Fruit fly (Drosophila melanogaster) whole organism, embryonic: ENCODE data around the gene CG13893.
A peak's percentile ranks its signal among the peaks of the same experiment; 100 is the strongest.

Source experiments
- CG10209 ChIP-seq: fragments of 200-800 bp; sonication (Bioruptor generic); optimal IDR thresholded peaks from 3 replicates; lab custom pipeline; 2017; ENCODE audit warnings: missing biosample characterization, mild to moderate bottlenecking, missing genetic modification characterization, missing genetic modification reagents
- CG10267 ChIP-seq: fragments of 200-800 bp; sonication (Bioruptor generic); optimal IDR thresholded peaks from 2 replicates; lab custom pipeline; 2018; ENCODE audit warnings: missing biosample characterization, mild to moderate bottlenecking, missing genetic modification characterization, moderate library complexity
- CG10274 ChIP-seq: fragments of 200-800 bp; sonication (Bioruptor generic); optimal IDR thresholded peaks from 3 replicates; lab custom pipeline; 2017; ENCODE audit warnings: missing biosample characterization, mild to moderate bottlenecking, missing genetic modification characterization
- CG10543 ChIP-seq: fragments of 200-800 bp; sonication (Bioruptor generic); optimal IDR thresholded peaks from 3 replicates; lab custom pipeline; 2017; ENCODE audit warnings: missing biosample characterization, mild to moderate bottlenecking, missing genetic modification characterization, moderate library complexity
- CG10979 ChIP-seq: fragments of 200-800 bp; sonication (Bioruptor generic); optimal IDR thresholded peaks from 2 replicates; lab custom pipeline; 2018; ENCODE audit warnings: missing biosample characterization, mild to moderate bottlenecking, missing genetic modification characterization, moderate library complexity
- CG13775 ChIP-seq: fragments of 200-800 bp; sonication (Bioruptor generic); optimal IDR thresholded peaks from 3 replicates; lab custom pipeline; 2017; ENCODE audit warnings: missing biosample characterization, mild to moderate bottlenecking, missing genetic modification characterization
- CG13894 ChIP-seq: fragments of 200-800 bp; sonication (Bioruptor generic); optimal IDR thresholded peaks from 3 replicates; lab custom pipeline; 2018; ENCODE audit warnings: missing biosample characterization, mild to moderate bottlenecking, missing genetic modification characterization, moderate library complexity
- CG14014 ChIP-seq: fragments of 200-800 bp; sonication (Bioruptor generic); IDR thresholded peaks from 2 replicates; pipeline ENCODE4 v1.3.6; 2022; ENCODE audit warnings: missing biosample characterization, missing genetic modification characterization
- CG14050 ChIP-seq: fragments of 200-800 bp; sonication (Bioruptor generic); IDR thresholded peaks from 3 replicates; pipeline ENCODE4 v1.3.6; 2022; ENCODE audit warnings: missing biosample characterization, missing genetic modification characterization
- CG14441 ChIP-seq: fragments of 200-800 bp; sonication (Bioruptor generic); IDR thresholded peaks from 2 replicates; pipeline ENCODE4 v1.3.6; 2022; ENCODE audit warnings: missing biosample characterization, missing genetic modification characterization
- CG14710 ChIP-seq: fragments of 200-800 bp; sonication (Bioruptor generic); optimal IDR thresholded peaks from 3 replicates; lab custom pipeline; 2019; ENCODE audit warnings: missing biosample characterization, mild to moderate bottlenecking, missing genetic modification characterization, moderate library complexity
- CG15269 ChIP-seq: fragments of 200-800 bp; sonication (Bioruptor generic); optimal IDR thresholded peaks from 2 replicates; lab custom pipeline; 2018; ENCODE audit warnings: missing biosample characterization, mild to moderate bottlenecking, missing genetic modification characterization, moderate library complexity
- CG17612 ChIP-seq: fragments of 200-800 bp; sonication (Bioruptor generic); IDR thresholded peaks from 2 replicates; pipeline ENCODE4 v1.3.6; 2022; ENCODE audit warnings: missing biosample characterization, missing genetic modification characterization
- CG1792 ChIP-seq: fragments of 200-800 bp; sonication (Bioruptor generic); optimal IDR thresholded peaks from 2 replicates; lab custom pipeline; 2016; ENCODE audit warnings: missing biosample characterization, missing genetic modification characterization
- CG2116 ChIP-seq: fragments of 200-800 bp; sonication (Bioruptor generic); optimal IDR thresholded peaks from 3 replicates; lab custom pipeline; 2018; ENCODE audit warnings: missing biosample characterization, mild to moderate bottlenecking, missing genetic modification characterization
- CG31388 ChIP-seq: fragments of 200-800 bp; sonication (Bioruptor generic); optimal IDR thresholded peaks from 2 replicates; lab custom pipeline; 2016; ENCODE audit warnings: missing biosample characterization, missing genetic modification characterization
- CG3163 ChIP-seq: fragments of 200-800 bp; sonication (Bioruptor generic); optimal IDR thresholded peaks from 3 replicates; lab custom pipeline; 2016; ENCODE audit warnings: missing biosample characterization, missing genetic modification characterization
- CG3407 ChIP-seq: fragments of 200-800 bp; sonication (Bioruptor generic); optimal IDR thresholded peaks from 2 replicates; lab custom pipeline; 2018; ENCODE audit warnings: missing biosample characterization, mild to moderate bottlenecking, missing genetic modification characterization
- CG3847 ChIP-seq: fragments of 200-800 bp; sonication (Bioruptor generic); IDR thresholded peaks from 2 replicates; pipeline ENCODE4 v1.3.6; 2022; ENCODE audit warnings: missing biosample characterization, missing genetic modification characterization
- CG4730 ChIP-seq: fragments of 200-800 bp; sonication (Bioruptor generic); IDR thresholded peaks from 2 replicates; pipeline ENCODE4 v1.3.6; 2022; ENCODE audit warnings: missing biosample characterization, missing genetic modification characterization
- CG6654 ChIP-seq: fragments of 200-800 bp; sonication (Bioruptor generic); optimal IDR thresholded peaks from 2 replicates; lab custom pipeline; 2017; ENCODE audit warnings: missing biosample characterization, mild to moderate bottlenecking, missing genetic modification characterization
- CG6854 ChIP-seq: fragments of 200-800 bp; sonication (Bioruptor generic); optimal IDR thresholded peaks from 3 replicates; lab custom pipeline; 2017; ENCODE audit warnings: missing biosample characterization, mild to moderate bottlenecking, missing genetic modification characterization
- CG7271 ChIP-seq: fragments of 200-800 bp; sonication (Bioruptor generic); optimal IDR thresholded peaks from 2 replicates; lab custom pipeline; 2018; ENCODE audit warnings: missing biosample characterization, mild to moderate bottlenecking, missing genetic modification characterization, moderate library complexity
- CG8089 ChIP-seq: fragments of 200-800 bp; sonication (Bioruptor generic); optimal IDR thresholded peaks from 3 replicates; lab custom pipeline; 2016; ENCODE audit warnings: missing biosample characterization, missing genetic modification characterization
- CG8359 ChIP-seq: fragments of 200-800 bp; sonication (Bioruptor generic); optimal IDR thresholded peaks from 2 replicates; lab custom pipeline; 2017; ENCODE audit warnings: missing biosample characterization, mild to moderate bottlenecking, missing genetic modification characterization, borderline replicate concordance
- CG9609 ChIP-seq: fragments of 200-800 bp; sonication (Bioruptor generic); optimal IDR thresholded peaks from 3 replicates; lab custom pipeline; 2016; ENCODE audit warnings: missing biosample characterization, missing genetic modification characterization
- CG9797 ChIP-seq: fragments of 200-800 bp; sonication (Bioruptor generic); optimal IDR thresholded peaks from 3 replicates; lab custom pipeline; 2018; ENCODE audit warnings: missing biosample characterization, mild to moderate bottlenecking, missing genetic modification characterization
- CG9817 ChIP-seq: fragments of 200-800 bp; sonication (Bioruptor generic); optimal IDR thresholded peaks from 2 replicates; lab custom pipeline; 2018; ENCODE audit warnings: missing biosample characterization, mild to moderate bottlenecking, missing genetic modification characterization, moderate library complexity
- CrebB ChIP-seq: fragments of 200-800 bp; sonication (Bioruptor generic); optimal IDR thresholded peaks from 3 replicates; lab custom pipeline; 2018; ENCODE audit warnings: missing biosample characterization, mild to moderate bottlenecking, missing genetic modification characterization
- Dip2 ChIP-seq: fragments of 200-800 bp; sonication (Bioruptor generic); IDR thresholded peaks from 2 replicates; pipeline ENCODE4 v1.3.6; 2022; ENCODE audit warnings: missing biosample characterization, missing genetic modification characterization
- Hr3 ChIP-seq: fragments of 200-800 bp; sonication (Bioruptor generic); optimal IDR thresholded peaks from 3 replicates; lab custom pipeline; 2016; ENCODE audit warnings: missing biosample characterization, missing genetic modification characterization
- Mad ChIP-seq: fragments of 200-800 bp; sonication (Bioruptor generic); optimal IDR thresholded peaks from 2 replicates; lab custom pipeline; 2016; ENCODE audit warnings: missing biosample characterization, missing genetic modification characterization
- Meics ChIP-seq: fragments of 200-800 bp; sonication (Bioruptor generic); optimal IDR thresholded peaks from 2 replicates; lab custom pipeline; 2017; ENCODE audit warnings: missing biosample characterization, mild to moderate bottlenecking, missing genetic modification characterization
- NC2β ChIP-seq: fragments of 200-800 bp; sonication (Bioruptor generic); optimal IDR thresholded peaks from 2 replicates; lab custom pipeline; 2016; ENCODE audit warnings: missing biosample characterization, missing genetic modification characterization
- NFAT ChIP-seq: fragments of 200-800 bp; sonication (Bioruptor generic); IDR thresholded peaks from 2 replicates; pipeline ENCODE4 v1.3.6; 2022; ENCODE audit warnings: missing biosample characterization, missing genetic modification characterization
- YL-1 ChIP-seq: fragments of 200-800 bp; sonication (Bioruptor generic); optimal IDR thresholded peaks from 3 replicates; lab custom pipeline; 2017; ENCODE audit warnings: missing biosample characterization, mild to moderate bottlenecking, missing genetic modification characterization
- ap ChIP-seq: fragments of 200-800 bp; sonication (Bioruptor generic); IDR thresholded peaks from 2 replicates; pipeline ENCODE4 v1.3.6; 2022; ENCODE audit warnings: missing biosample characterization, missing genetic modification characterization
- az2 ChIP-seq: fragments of 200-800 bp; sonication (Bioruptor generic); optimal IDR thresholded peaks from 3 replicates; lab custom pipeline; 2016; ENCODE audit warnings: missing biosample characterization, missing genetic modification characterization
- bsh ChIP-seq, 2 experiments: fragments of 200-800 bp; sonication (Bioruptor generic); optimal IDR thresholded peaks; 2 replicates each; lab custom pipeline; 2017 to 2018; ENCODE audit warnings: mild to moderate bottlenecking in 2 of 2, missing biosample characterization in 2 of 2, missing genetic modification characterization in 2 of 2, moderate library complexity in 1 of 2
- dan ChIP-seq: fragments of 200-800 bp; sonication (Bioruptor generic); IDR thresholded peaks from 2 replicates; pipeline ENCODE4 v1.3.6; 2022; ENCODE audit warnings: missing biosample characterization, missing genetic modification characterization
- dmrt11E ChIP-seq: fragments of 200-800 bp; sonication (Bioruptor generic); optimal IDR thresholded peaks from 3 replicates; lab custom pipeline; 2018; ENCODE audit warnings: missing biosample characterization, mild to moderate bottlenecking, missing genetic modification characterization, moderate library complexity
- ham ChIP-seq: fragments of 200-800 bp; sonication (Bioruptor generic); IDR thresholded peaks from 2 replicates; pipeline ENCODE4 v1.3.6; 2022; ENCODE audit warnings: missing biosample characterization, missing genetic modification characterization
- insv ChIP-seq, 2 experiments: fragments of 200-800 bp; sonication (Bioruptor generic); optimal IDR thresholded peaks; 3 replicates each; lab custom pipeline; 2016 to 2018; ENCODE audit warnings: missing biosample characterization in 2 of 2, missing genetic modification characterization in 2 of 2
- inv ChIP-seq: fragments of 200-800 bp; sonication (Bioruptor generic); IDR thresholded peaks from 2 replicates; pipeline ENCODE4 v1.3.6; 2022; ENCODE audit warnings: missing biosample characterization, missing genetic modification characterization; ENCODE audit not compliant: partially characterized antibody
- lola ChIP-seq, 3 experiments: fragments of >200 bp in 2 of 3; fragments of 200-800 bp in 1 of 3; sonication (Bioruptor generic) in 1 of 3; optimal IDR thresholded peaks; 2 replicates each; lab custom pipeline; 2017 to 2019; ENCODE audit warnings: missing biosample characterization in 3 of 3, missing genetic modification characterization in 3 of 3, mild to moderate bottlenecking in 1 of 3, moderate library complexity in 1 of 3
- shn ChIP-seq: fragments of 200-800 bp; sonication (Bioruptor generic); optimal IDR thresholded peaks from 3 replicates; lab custom pipeline; 2016; ENCODE audit warnings: missing biosample characterization, missing genetic modification characterization
- slbo ChIP-seq: fragments of 200-800 bp; sonication (Bioruptor generic); IDR thresholded peaks from 2 replicates; pipeline ENCODE4 v1.3.6; 2022; ENCODE audit warnings: missing biosample characterization, missing genetic modification characterization
- slp2 ChIP-seq: fragments of 200-800 bp; sonication (Bioruptor generic); optimal IDR thresholded peaks from 2 replicates; lab custom pipeline; 2016; ENCODE audit warnings: missing biosample characterization, missing genetic modification characterization
- trh ChIP-seq: fragments of 200-800 bp; sonication (Bioruptor generic); optimal IDR thresholded peaks from 2 replicates; lab custom pipeline; 2016; ENCODE audit warnings: missing biosample characterization, missing genetic modification characterization
- z ChIP-seq: fragments of 200-800 bp; sonication (Bioruptor generic); IDR thresholded peaks from 3 replicates; pipeline ENCODE4 v1.3.6; 2022; ENCODE audit warnings: missing biosample characterization, missing genetic modification characterization
- zen ChIP-seq: fragments of 200-800 bp; sonication (Bioruptor generic); optimal IDR thresholded peaks from 3 replicates; lab custom pipeline; 2018; ENCODE audit warnings: missing biosample characterization, mild to moderate bottlenecking, missing genetic modification characterization, moderate library complexity

CG13893 gene

dm6 chr3L:636434-636833 lies 32.6 kb upstream of the CG13893 start (continued):
- TF ChIP-seq shn (GFP tag; lab: Kevin White, UChicago) (peak; percentile 32), CG31388 (peak; percentile 1), CG7271 (tag; lab: Kevin White, UChicago) (no peak), CG10274 (GFP tag; lab: Kevin White, UChicago) (no peak), CG15269 (tag; lab: Kevin White, UChicago) (peak; percentile 38), dan (peak; percentile 45), CG14710 (tag; lab: Kevin White, UChicago) (peak; percentile 60), CG10267 (peak; percentile 38), z (GFP tag; lab: Robert Waterston, UW) (no peak), NFAT (no peak), insv (GFP tag; optimal IDR thresholded peaks at IDR 0.05; lab: Kevin White, UChicago) (no peak), CG14050 (GFP tag; lab: Robert Waterston, UW) (peak; percentile 50; the same call in 2 of the 3 replicates), Meics (peak; percentile 15), CG8359 (peak; percentile 32), NC2β (peak; percentile 64), az2 (GFP tag; lab: Kevin White, UChicago) (peak; percentile 65), CG3407 (peak; percentile 60), trh (GFP tag; lab: Kevin White, UChicago) (peak; percentile 15), CG13775 (peak; percentile 34), bsh (GFP tag; optimal IDR thresholded peaks at IDR 0.05; lab: Kevin White, UChicago) (peak; percentile 86 to 87), CG6854 (GFP tag; lab: Kevin White, UChicago) (no peak), Dip2 (GFP tag; lab: Robert Waterston, UW) (no peak), CG1792 (GFP tag; lab: Kevin White, UChicago) (no peak), CG9609 (GFP tag; lab: Kevin White, UChicago) (peak; percentile 27), inv (GFP tag; lab: Robert Waterston, UW) (no peak), ham (GFP tag; lab: Robert Waterston, UW) (no peak), CG17612 (GFP tag; lab: Robert Waterston, UW) (peak; percentile 26; the same call in 1 of the 2 replicates), dmrt11E (tag; lab: Kevin White, UChicago) (peak; percentile 71), Hr3 (GFP tag; lab: Kevin White, UChicago) (peak; percentile 57), CrebB (tag; lab: Kevin White, UChicago) (no peak), CG2116 (GFP tag; lab: Kevin White, UChicago) (peak; percentile 23), CG14441 (GFP tag; lab: Robert Waterston, UW) (peak; percentile 57), CG3163 (GFP tag; lab: Kevin White, UChicago) (no peak), slbo (peak; percentile 54), CG9817 (tag; lab: Kevin White, UChicago) (peak; percentile 24), CG10543 (GFP tag; lab: Kevin White, UChicago) (no peak), lola (GFP tag; optimal IDR thresholded peaks at IDR 0.05; lab: Kevin White, UChicago) (peak in 1 of 3 experiments; percentile 64), YL-1 (no peak), CG6654 (peak; percentile 24), Mad (GFP tag; lab: Kevin White, UChicago) (peak; percentile 57), CG9797 (GFP tag; lab: Kevin White, UChicago) (no peak), CG10209 (peak; percentile 70), CG14014 (GFP tag; lab: Robert Waterston, UW) (peak; percentile 32; the same call in 1 of the 2 replicates), CG4730 (peak; percentile 42), CG3847 (no peak), CG13894 (tag; lab: Kevin White, UChicago) (no peak), CG10979 (tag; lab: Kevin White, UChicago) (peak; percentile 81), zen (peak; percentile 49), CG8089 (GFP tag; lab: Kevin White, UChicago) (peak; percentile 37), ap (GFP tag; lab: Robert Waterston, UW) (peak; percentile 65), slp2 (GFP tag; lab: Kevin White, UChicago) (peak; percentile 2)
